Worm (Caenorhabditis elegans) whole organism, late embryonic: Measurements from ENCODE around the gene gpx-4.

ENCODE experiments used
- ceh-9 ChIP-seq: sonication (generic microtip); optimal IDR thresholded peaks from 2 replicates; lab custom pipeline; 2016; ENCODE audit warnings: mild to moderate bottlenecking, missing genetic modification characterization, inconsistent platforms, missing compliant biosample characterization
- elt-2 ChIP-seq: sonication (generic microtip); optimal IDR thresholded peaks from 2 replicates; lab custom pipeline; 2016; ENCODE audit warnings: missing genetic modification reagents, missing genetic modification characterization, missing compliant biosample characterization
- fkh-10 ChIP-seq: fragments of 150-350 bp; optimal IDR thresholded peaks from 2 replicates; lab custom pipeline; 2014; ENCODE audit warnings: missing biosample characterization, missing genetic modification reagents, missing genetic modification characterization
- gmeb-2 ChIP-seq: sonication (generic microtip); optimal IDR thresholded peaks from 2 replicates; lab custom pipeline; 2016; ENCODE audit warnings: missing genetic modification characterization, inconsistent platforms, missing compliant biosample characterization
- pha-4 ChIP-seq: fragments of 150-350 bp; optimal IDR thresholded peaks from 2 replicates; lab custom pipeline; 2018; ENCODE audit warnings: missing biosample characterization, missing genetic modification reagents, missing genetic modification characterization
- pqm-1 ChIP-seq: sonication (generic microtip); optimal IDR thresholded peaks from 2 replicates; lab custom pipeline; 2016; ENCODE audit warnings: missing genetic modification characterization, missing compliant biosample characterization
- ref-2 ChIP-seq: sonication (generic microtip); optimal IDR thresholded peaks from 2 replicates; lab custom pipeline; 2016; ENCODE audit warnings: missing genetic modification characterization, missing compliant biosample characterization
- tbx-2 ChIP-seq: sonication (generic microtip); optimal IDR thresholded peaks from 2 replicates; lab custom pipeline; 2016; ENCODE audit warnings: missing genetic modification characterization, missing compliant biosample characterization
- unc-3 ChIP-seq, 2 experiments: fragments of 200-800 bp in 1 of 2; sonication (Bioruptor generic) in 1 of 2; sonication (generic microtip) in 1 of 2; conservative IDR thresholded peaks in 1 of 2; optimal IDR thresholded peaks in 1 of 2; 2 replicates each; pipeline versions ENCODE4 v1.3.6 to Lab custom; 2016 to 2022; ENCODE audit warnings: missing compliant biosample characterization in 2 of 2, missing genetic modification characterization in 2 of 2, missing genetic modification reagents in 1 of 2

DNA sequence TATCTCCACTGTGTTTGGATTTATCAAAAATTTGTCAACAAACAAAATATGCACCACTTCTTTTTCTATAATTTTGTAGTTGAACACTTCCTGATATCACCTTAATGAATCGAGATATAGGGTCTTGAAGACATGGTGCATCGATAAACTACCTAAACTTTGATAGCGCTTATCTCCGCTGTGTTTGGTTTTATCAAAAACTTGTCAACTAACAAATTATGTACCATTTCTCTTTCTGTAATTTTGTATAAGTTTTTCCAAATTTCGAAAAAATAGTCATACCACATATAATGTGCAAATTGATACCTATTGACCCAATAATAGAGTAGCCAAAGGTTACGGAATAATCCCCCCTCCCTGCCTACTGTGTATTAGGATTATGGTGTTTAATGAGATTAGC, 44.7 kb downstream of the gpx-4 start:
- no peak for TF ChIP-seq gmeb-2 (tag; lab: Kevin White, UChicago)
- TF ChIP-seq ref-2 (tag; lab: Kevin White, UChicago), result no peak
- peak; percentile 68 for TF ChIP-seq elt-2 (tag; lab: Kevin White, UChicago)
- TF ChIP-seq ceh-9 (tag; lab: Kevin White, UChicago), result no peak
- TF ChIP-seq unc-3 (GFP tag; conservative IDR thresholded peaks at IDR 0.05; lab: Robert Waterston, UW), result no peak
- no peak for TF ChIP-seq unc-3 (tag; optimal IDR thresholded peaks at IDR 0.05; lab: Kevin White, UChicago)
- no peak for TF ChIP-seq pqm-1 (tag; lab: Kevin White, UChicago)
- TF ChIP-seq pha-4, result no peak
- TF ChIP-seq fkh-10 (GFP tag; lab: Kevin White, UChicago), result no peak
- no peak for TF ChIP-seq tbx-2
